Worm (Caenorhabditis elegans) whole organism, young adult: ENCODE measurements around the gene C28D4.8.

Experiments
- B0336.3 ChIP-seq: fragments of 200-800 bp; sonication (Bioruptor generic); IDR thresholded peaks from 2 replicates; pipeline ENCODE4 v1.3.6; 2022; ENCODE audit warnings: missing genetic modification characterization, missing compliant biosample characterization
- F22D6.2 ChIP-seq: sonication (generic microtip); optimal IDR thresholded peaks from 2 replicates; lab custom pipeline; 2016; ENCODE audit warnings: mild to moderate bottlenecking, missing genetic modification characterization, missing compliant biosample characterization
- F37B4.10 ChIP-seq: fragments of 200-800 bp; sonication (Bioruptor generic); IDR thresholded peaks from 2 replicates; pipeline ENCODE4 v1.3.6; 2022; ENCODE audit warnings: missing genetic modification characterization, missing compliant biosample characterization
- F57A8.1 ChIP-seq: fragments of 200-800 bp; sonication (Bioruptor generic); optimal IDR thresholded peaks from 2 replicates; lab custom pipeline; 2018; ENCODE audit warnings: mild to moderate bottlenecking, missing genetic modification characterization, moderate library complexity, missing compliant biosample characterization
- athp-1 ChIP-seq: sonication (generic microtip); optimal IDR thresholded peaks from 2 replicates; lab custom pipeline; 2017; ENCODE audit warnings: mild to moderate bottlenecking, missing genetic modification characterization, missing compliant biosample characterization
- attf-6 ChIP-seq: fragments of 200-800 bp; sonication (Bioruptor generic); IDR thresholded peaks from 2 replicates; pipeline ENCODE4 v1.3.6; 2022; ENCODE audit warnings: missing genetic modification reagents, missing genetic modification characterization, missing compliant biosample characterization
- bed-2 ChIP-seq: fragments of 200-800 bp; sonication (Bioruptor generic); IDR thresholded peaks from 2 replicates; pipeline ENCODE4 v1.3.6; 2022; ENCODE audit warnings: missing genetic modification reagents, missing genetic modification characterization, missing compliant biosample characterization
- ceh-40 ChIP-seq: fragments of 200-800 bp; sonication (Bioruptor generic); IDR thresholded peaks from 2 replicates; pipeline ENCODE4 v1.3.6; 2022; ENCODE audit warnings: missing genetic modification characterization, missing compliant biosample characterization
- die-1 ChIP-seq: sonication (generic microtip); optimal IDR thresholded peaks from 2 replicates; lab custom pipeline; 2016; ENCODE audit warnings: missing genotype, mild to moderate bottlenecking, missing genetic modification characterization, missing compliant biosample characterization
- dpff-1 ChIP-seq: sonication (generic microtip); optimal IDR thresholded peaks from 2 replicates; lab custom pipeline; 2017; ENCODE audit warnings: mild to moderate bottlenecking, missing genetic modification characterization, missing compliant biosample characterization
- dpl-1 ChIP-seq: fragments of 150-350 bp; optimal IDR thresholded peaks from 2 replicates; lab custom pipeline; 2014; ENCODE audit warnings: missing biosample characterization, missing genetic modification reagents, missing genetic modification characterization
- ekl-4 ChIP-seq: fragments of 200-800 bp; sonication (Bioruptor generic); IDR thresholded peaks from 2 replicates; pipeline ENCODE4 v1.3.6; 2022; ENCODE audit warnings: missing genetic modification reagents, missing genetic modification characterization, missing compliant biosample characterization
- ets-4 ChIP-seq: fragments of 200-800 bp; sonication (Bioruptor generic); optimal IDR thresholded peaks from 2 replicates; lab custom pipeline; 2018; ENCODE audit warnings: mild to moderate bottlenecking, missing genetic modification characterization, missing compliant biosample characterization
- gei-17 ChIP-seq: fragments of 200-800 bp; sonication (Bioruptor generic); optimal IDR thresholded peaks from 2 replicates; lab custom pipeline; 2018; ENCODE audit warnings: mild to moderate bottlenecking, missing genetic modification characterization, missing compliant biosample characterization
- hsf-1 ChIP-seq: fragments of 200-800 bp; sonication (Bioruptor generic); IDR thresholded peaks from 2 replicates; pipeline ENCODE4 v1.3.6; 2022; ENCODE audit warnings: missing genetic modification reagents, missing genetic modification characterization, missing compliant biosample characterization
- let-526 ChIP-seq: fragments of 200-800 bp; sonication (Bioruptor generic); IDR thresholded peaks from 2 replicates; pipeline ENCODE4 v1.3.6; 2022; ENCODE audit warnings: missing genetic modification reagents, missing genetic modification characterization, missing compliant biosample characterization
- lin-26 ChIP-seq: fragments of 200-800 bp; sonication (Bioruptor generic); IDR thresholded peaks from 2 replicates; pipeline ENCODE4 v1.3.6; 2022; ENCODE audit warnings: missing genetic modification reagents, missing genetic modification characterization, missing compliant biosample characterization
- lin-54 ChIP-seq: fragments of 200-800 bp; sonication (Bioruptor generic); optimal IDR thresholded peaks from 2 replicates; lab custom pipeline; 2018; ENCODE audit warnings: mild to moderate bottlenecking, missing genetic modification characterization, missing compliant biosample characterization
- lsl-1 ChIP-seq: fragments of 200-800 bp; sonication (Bioruptor generic); optimal IDR thresholded peaks from 2 replicates; lab custom pipeline; 2018; ENCODE audit warnings: mild to moderate bottlenecking, missing genetic modification characterization, moderate library complexity, missing compliant biosample characterization
- madf-10 ChIP-seq: sonication (generic microtip); optimal IDR thresholded peaks from 2 replicates; lab custom pipeline; 2016; ENCODE audit warnings: mild to moderate bottlenecking, missing genetic modification characterization, missing compliant biosample characterization
- madf-6 ChIP-seq: fragments of 200-800 bp; sonication (Bioruptor generic); IDR thresholded peaks from 2 replicates; pipeline ENCODE4 v1.3.6; 2022; ENCODE audit warnings: missing genetic modification reagents, missing genetic modification characterization, missing compliant biosample characterization
- mel-28 ChIP-seq: sonication (generic microtip); optimal IDR thresholded peaks from 2 replicates; lab custom pipeline; 2016; ENCODE audit warnings: borderline replicate concordance, mild to moderate bottlenecking, missing genetic modification characterization, missing compliant biosample characterization
- mxl-1 ChIP-seq: sonication (generic microtip); optimal IDR thresholded peaks from 2 replicates; lab custom pipeline; 2016; ENCODE audit warnings: missing genetic modification characterization, missing compliant biosample characterization
- nhr-179 ChIP-seq: sonication (generic microtip); optimal IDR thresholded peaks from 2 replicates; lab custom pipeline; 2016; ENCODE audit warnings: mild to moderate bottlenecking, missing genetic modification characterization, missing compliant biosample characterization
- nhr-80 ChIP-seq: sonication (generic microtip); optimal IDR thresholded peaks from 2 replicates; lab custom pipeline; 2016; ENCODE audit warnings: missing genetic modification characterization, missing compliant biosample characterization
- nhr-90 ChIP-seq: sonication (generic microtip); optimal IDR thresholded peaks from 2 replicates; lab custom pipeline; 2016; ENCODE audit warnings: missing genotype, mild to moderate bottlenecking, missing genetic modification characterization, missing compliant biosample characterization
- sea-2 ChIP-seq: fragments of 200-800 bp; sonication (Bioruptor generic); IDR thresholded peaks from 2 replicates; pipeline ENCODE4 v1.3.6; 2022; ENCODE audit warnings: missing genetic modification characterization, missing compliant biosample characterization
- snpc-1.3 ChIP-seq: sonication (generic microtip); optimal IDR thresholded peaks from 2 replicates; lab custom pipeline; 2017; ENCODE audit warnings: missing genetic modification characterization, mild to moderate bottlenecking, missing compliant biosample characterization, antibody characterized with exemption, moderate library complexity, missing genotype, missing genetic modification reagents; ENCODE audit not compliant: insufficient read depth
- snpc-3.4 ChIP-seq: sonication (generic microtip); optimal IDR thresholded peaks from 2 replicates; lab custom pipeline; 2017; ENCODE audit warnings: missing genetic modification characterization, mild to moderate bottlenecking, missing compliant biosample characterization, antibody characterized with exemption, moderate library complexity, missing genotype, missing genetic modification reagents
- snpc-4 ChIP-seq, 5 experiments: fragments of 150-350 bp in 1 of 5; sonication (generic microtip) in 4 of 5; optimal IDR thresholded peaks; 2 replicates each; lab custom pipeline; 2014 to 2018; ENCODE audit warnings: missing genetic modification characterization in 5 of 5, missing biosample characterization in 3 of 5, antibody characterized with exemption in 2 of 5, mild to moderate bottlenecking in 2 of 5, missing compliant biosample characterization in 2 of 5, missing genotype in 2 of 5, moderate library complexity in 2 of 5, missing genetic modification reagents in 1 of 5
- somi-1 ChIP-seq: fragments of 200-800 bp; sonication (Bioruptor generic); optimal IDR thresholded peaks from 2 replicates; lab custom pipeline; 2018; ENCODE audit warnings: mild to moderate bottlenecking, missing genetic modification characterization, missing compliant biosample characterization
- tbx-9 ChIP-seq: sonication (generic microtip); optimal IDR thresholded peaks from 2 replicates; lab custom pipeline; 2016; ENCODE audit warnings: borderline replicate concordance, missing genetic modification characterization, inconsistent platforms, missing compliant biosample characterization
- zim-3 ChIP-seq: sonication (generic microtip); optimal IDR thresholded peaks from 2 replicates; lab custom pipeline; 2017; ENCODE audit warnings: mild to moderate bottlenecking, missing genetic modification characterization, moderate library complexity, missing compliant biosample characterization
- ztf-3 ChIP-seq: fragments of 200-800 bp; sonication (Bioruptor generic); optimal IDR thresholded peaks from 2 replicates; lab custom pipeline; 2018; ENCODE audit warnings: mild to moderate bottlenecking, missing genetic modification characterization, missing compliant biosample characterization
- ztf-6 ChIP-seq: fragments of 200-800 bp; sonication (Bioruptor generic); IDR thresholded peaks from 2 replicates; pipeline ENCODE4 v1.3.6; 2022; ENCODE audit warnings: missing genetic modification reagents, missing genetic modification characterization, missing compliant biosample characterization

C28D4.8 gene

ce11 chrIV:9716490-9716889 lies 31.8 kb downstream of the C28D4.8 start:
- peak; percentile 72 for TF ChIP-seq nhr-80 (tag; lab: Kevin White, UChicago)
- TF ChIP-seq attf-6 (GFP tag; lab: Robert Waterston, UW) = no peak
- TF ChIP-seq mel-28 = no peak
- TF ChIP-seq B0336.3 (GFP tag; lab: Robert Waterston, UW) = no peak
- no peak for TF ChIP-seq ceh-40 (GFP tag; lab: Robert Waterston, UW)

- TF ChIP-seq let-526 (no peak), nhr-179 (tag; lab: Kevin White, UChicago) (no peak), somi-1 (GFP tag; lab: Kevin White, UChicago) (no peak), lsl-1 (GFP tag; lab: Kevin White, UChicago) (no peak)
- TF ChIP-seq, all 124 proteins: peak for 0
Observed at ce11 chrIV:9714264-9714663, 34.0 kb downstream of the C28D4.8 start.

- TF ChIP-seq gei-17 (no peak), nhr-90 (tag; lab: Kevin White, UChicago) (no peak), ztf-3 (GFP tag; lab: Kevin White, UChicago) (no peak), let-526 (no peak), snpc-1.3 (tag; lab: Kevin White, UChicago) (no peak), B0336.3 (GFP tag; lab: Robert Waterston, UW) (no peak), bed-2 (GFP tag; lab: Robert Waterston, UW) (no peak), nhr-80 (tag; lab: Kevin White, UChicago) (no peak), F37B4.10 (no peak), lin-26 (no peak), mxl-1 (no peak), lin-54 (GFP tag; lab: Kevin White, UChicago) (no peak), dpff-1 (tag; lab: Kevin White, UChicago) (no peak)
Observed at ce11 chrIV:9712782-9713181, 35.5 kb downstream of the C28D4.8 start, which contains the start of gene K01H12.4. Gene K01H12.4, plus strand, starts transcription at chrIV:9713082.

ce11 chrIV:9709887-9710286 lies 38.4 kb downstream of the C28D4.8 start, which contains the start of gene nhr-38:
Gene nhr-38, plus strand, starts transcription at chrIV:9710187.
- TF ChIP-seq F22D6.2 (tag; lab: Kevin White, UChicago) = no peak
- TF ChIP-seq gei-17 = no peak
- TF ChIP-seq ekl-4 (GFP tag; lab: Robert Waterston, UW) = no peak
- TF ChIP-seq ets-4 = no peak
- no peak for TF ChIP-seq F57A8.1 (GFP tag; lab: Kevin White, UChicago)
- no peak for TF ChIP-seq snpc-3.4 (tag; lab: Kevin White, UChicago)
- no peak for TF ChIP-seq zim-3 (tag; lab: Kevin White, UChicago)
- no peak for TF ChIP-seq ceh-40 (GFP tag; lab: Robert Waterston, UW)
- TF ChIP-seq madf-6 (GFP tag; lab: Robert Waterston, UW) = no peak
- TF ChIP-seq sea-2 = no peak
- no peak for TF ChIP-seq dpl-1
- TF ChIP-seq hsf-1 = no peak
- TF ChIP-seq tbx-9 (tag; lab: Kevin White, UChicago) = no peak
- TF ChIP-seq athp-1 = no peak
- no peak for TF ChIP-seq snpc-4 (GFP tag; optimal IDR thresholded peaks at IDR 0.05; lab: Kevin White, UChicago)
- TF ChIP-seq snpc-4 (tag; optimal IDR thresholded peaks at IDR 0.05; lab: Kevin White, UChicago) = no peak
- no peak for TF ChIP-seq madf-10
- TF ChIP-seq ztf-6 = no peak
- no peak for TF ChIP-seq die-1 (tag; lab: Kevin White, UChicago)
